Fruit fly (Drosophila melanogaster) whole organism, embryonic: ENCODE data around the gene LysB.

Experiments used
- CG16813 ChIP-seq: fragments of 200-800 bp; sonication (Bioruptor generic); IDR thresholded peaks from 3 replicates; pipeline ENCODE4 v1.3.6; 2022; ENCODE audit warnings: missing biosample characterization, missing genetic modification characterization; ENCODE audit not compliant: partially characterized antibody
- CG3407 ChIP-seq: fragments of 200-800 bp; sonication (Bioruptor generic); optimal IDR thresholded peaks from 2 replicates; lab custom pipeline; 2018; ENCODE audit warnings: missing biosample characterization, mild to moderate bottlenecking, missing genetic modification characterization
- Chrac-16 ChIP-seq: fragments of 200-800 bp; sonication (Bioruptor generic); optimal IDR thresholded peaks from 3 replicates; lab custom pipeline; 2016; ENCODE audit warnings: missing biosample characterization, missing genetic modification characterization
- Med ChIP-seq: fragments of 200-800 bp; sonication (Bioruptor generic); peaks from one replicate; lab custom pipeline; 2016; ENCODE audit warnings: missing biosample characterization, missing genetic modification characterization, mild to moderate bottlenecking, inconsistent platforms, moderate library complexity
- sug ChIP-seq: fragments of 200-800 bp; optimal IDR thresholded peaks from 2 replicates; lab custom pipeline; 2019; ENCODE audit warnings: missing biosample characterization, mild to moderate bottlenecking, missing genetic modification characterization, moderate library complexity
- tup ChIP-seq: fragments of 200-800 bp; sonication (Bioruptor generic); optimal IDR thresholded peaks from 2 replicates; lab custom pipeline; 2016; ENCODE audit warnings: missing biosample characterization, mild to moderate bottlenecking, missing genetic modification characterization, moderate library complexity

DNA sequence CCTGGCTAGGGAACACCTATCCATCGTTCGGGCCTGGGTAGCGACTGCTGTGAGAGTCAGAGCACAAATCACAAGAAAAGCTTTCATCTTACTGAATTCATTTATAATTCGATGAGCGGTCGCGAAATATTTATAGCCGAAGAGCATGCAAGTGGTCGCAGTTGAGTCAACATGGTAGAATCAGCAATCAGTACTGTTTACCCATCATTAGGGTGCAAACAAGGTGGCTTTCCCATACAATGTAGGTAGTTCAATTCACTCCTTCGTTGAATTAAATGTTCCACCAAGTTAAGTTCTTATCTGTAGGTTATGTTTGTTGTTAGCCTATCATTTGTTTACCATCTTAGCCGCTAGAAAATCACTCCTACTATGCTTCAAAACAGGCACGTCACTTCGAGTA is 11.4 kb downstream of the LysB start, which contains the start of gene LysP:
- TF ChIP-seq Chrac-16 (GFP tag; lab: Kevin White, UChicago) (no peak), sug (tag; lab: Kevin White, UChicago) (no peak), CG3407 (no peak), Med (no peak), CG16813 (no peak), tup (GFP tag; lab: Kevin White, UChicago) (no peak)
